Worm (Caenorhabditis elegans): ENCODE data around the gene Y39B6A.25.

Gene Y39B6A.25

ce11 chrV:19050438-19050837, 24.2 kb downstream of the Y39B6A.25 start, which contains the start of gene asp-1:
Gene asp-1, minus strand, starts transcription at chrV:19050752.
- no peak for TF ChIP-seq dao-5 (tag; optimal IDR thresholded peaks at IDR 0.05)
- TF ChIP-seq him-1 (tag; optimal IDR thresholded peaks at IDR 0.05), result no peak
- no peak for TF ChIP-seq W03F9.2 (tag; optimal IDR thresholded peaks at IDR 0.05)

- no peak for TF ChIP-seq dao-5 (tag; optimal IDR thresholded peaks at IDR 0.05)
- TF ChIP-seq him-1 (tag; optimal IDR thresholded peaks at IDR 0.05), result no peak
- TF ChIP-seq W03F9.2 (tag; optimal IDR thresholded peaks at IDR 0.05), result no peak
Measured at ce11 chrV:19050888-19051287, 24.6 kb downstream of the Y39B6A.25 start.

- no peak for TF ChIP-seq dao-5 (tag; optimal IDR thresholded peaks at IDR 0.05)
Measured at ce11 chrV:19051425-19051824, 25.2 kb downstream of the Y39B6A.25 start.

ce11 chrV:19053281-19053680, 27.0 kb downstream of the Y39B6A.25 start:
- TF ChIP-seq W03F9.2 (tag; optimal IDR thresholded peaks at IDR 0.05) (no peak), him-1 (tag; optimal IDR thresholded peaks at IDR 0.05) (no peak), dao-5 (tag; optimal IDR thresholded peaks at IDR 0.05) (no peak)

ce11 chrV:19057602-19058001, 31.3 kb downstream of the Y39B6A.25 start:
- TF ChIP-seq W03F9.2 (tag; optimal IDR thresholded peaks at IDR 0.05) (no peak), dao-5 (tag; optimal IDR thresholded peaks at IDR 0.05) (no peak), him-1 (tag; optimal IDR thresholded peaks at IDR 0.05) (no peak)

- TF ChIP-seq W03F9.2 (tag; optimal IDR thresholded peaks at IDR 0.05), result no peak
- TF ChIP-seq dao-5 (tag; optimal IDR thresholded peaks at IDR 0.05), result no peak
- TF ChIP-seq him-1 (tag; optimal IDR thresholded peaks at IDR 0.05), result no peak
Measured at ce11 chrV:19058086-19058485, 31.8 kb downstream of the Y39B6A.25 start.

ce11 chrV:19059873-19060272, 33.6 kb downstream of the Y39B6A.25 start, which contains the start of gene twk-46:
Gene twk-46, plus strand, starts transcription at chrV:19060173.
- no peak for TF ChIP-seq W03F9.2 (tag; optimal IDR thresholded peaks at IDR 0.05)
- no peak for TF ChIP-seq dao-5 (tag; optimal IDR thresholded peaks at IDR 0.05)
- no peak for TF ChIP-seq him-1 (tag; optimal IDR thresholded peaks at IDR 0.05)

- no peak for TF ChIP-seq W03F9.2 (tag; optimal IDR thresholded peaks at IDR 0.05)
- TF ChIP-seq him-1 (tag; optimal IDR thresholded peaks at IDR 0.05), result no peak
- TF ChIP-seq dao-5 (tag; optimal IDR thresholded peaks at IDR 0.05), result no peak
Measured at ce11 chrV:19063326-19063725, 37.1 kb downstream of the Y39B6A.25 start.

- TF ChIP-seq W03F9.2 (tag; optimal IDR thresholded peaks at IDR 0.05), result no peak
- TF ChIP-seq dao-5 (tag; optimal IDR thresholded peaks at IDR 0.05), result no peak
- TF ChIP-seq him-1 (tag; optimal IDR thresholded peaks at IDR 0.05), result no peak
Measured at ce11 chrV:19068888-19069287, 42.6 kb downstream of the Y39B6A.25 start.

- TF ChIP-seq W03F9.2 (tag; optimal IDR thresholded peaks at IDR 0.05), result no peak
- TF ChIP-seq him-1 (tag; optimal IDR thresholded peaks at IDR 0.05), result no peak
- no peak for TF ChIP-seq dao-5 (tag; optimal IDR thresholded peaks at IDR 0.05)
Measured at ce11 chrV:19073169-19073568, 46.9 kb downstream of the Y39B6A.25 start.

ce11 chrV:19076835-19077234, 50.6 kb downstream of the Y39B6A.25 start:
- TF ChIP-seq W03F9.2 (tag; optimal IDR thresholded peaks at IDR 0.05) (no peak), dao-5 (tag; optimal IDR thresholded peaks at IDR 0.05) (no peak), him-1 (tag; optimal IDR thresholded peaks at IDR 0.05) (no peak)

Data from whole organism, L4/young adult.